Worm (Caenorhabditis elegans): Measurements from ENCODE around the gene K03B4.8.

The K03B4.8 gene

ce11 chrV:4689234-4689633 lies 14.8 kb upstream of the K03B4.8 start, which contains the start of gene K03B4.1 (continued):
- TF ChIP-seq nhr-237 (tag; optimal IDR thresholded peaks at IDR 0.05) (no peak), nhr-25 (tag; optimal IDR thresholded peaks at IDR 0.05; ENCODE audit: borderline replicate concordance, insufficient read depth) (no peak), ZK337.2 (GFP tag; IDR thresholded peaks at IDR 0.05) (no peak), hlh-30 (tag; optimal IDR thresholded peaks at IDR 0.05; ENCODE audit: insufficient read depth) (no peak), saeg-2 (GFP tag; IDR thresholded peaks at IDR 0.05) (0 out of 2 replicates have a peak, but pooled peaks have one; percentile 30), F44E2.7 (GFP tag; IDR thresholded peaks at IDR 0.05) (no peak), hmg-1.1 (GFP tag; IDR thresholded peaks at IDR 0.05) (no peak), aly-2 (tag; optimal IDR thresholded peaks at IDR 0.05) (no peak), gei-8 (GFP tag; optimal IDR thresholded peaks at IDR 0.05) (no peak), zip-11 (GFP tag; IDR thresholded peaks at IDR 0.05) (no peak), ztf-11 (tag; optimal IDR thresholded peaks at IDR 0.05) (no peak), arid-1 (GFP tag; conservative IDR thresholded peaks at IDR 0.05) (no peak), nhr-102 (tag; optimal IDR thresholded peaks at IDR 0.05) (peak; percentile 11)

- no peak for TF ChIP-seq ceh-44 (GFP tag; IDR thresholded peaks at IDR 0.05)
- peak; percentile 66; the same call in 1 of the 2 replicates for TF ChIP-seq Y48G9A.11 (GFP tag; IDR thresholded peaks at IDR 0.05)
- TF ChIP-seq tra-1 (GFP tag; IDR thresholded peaks at IDR 0.05) = no peak
- TF ChIP-seq zfp-2 (tag; optimal IDR thresholded peaks at IDR 0.05) = no peak
- TF ChIP-seq F44E2.7 (GFP tag; IDR thresholded peaks at IDR 0.05) = no peak
- TF ChIP-seq gei-8 (GFP tag; optimal IDR thresholded peaks at IDR 0.05) = no peak
- 0 out of 2 replicates have a peak, but pooled peaks have one; percentile 21 for TF ChIP-seq T26A8.4 (GFP tag; IDR thresholded peaks at IDR 0.05)
- no peak for TF ChIP-seq nhr-77 (tag; optimal IDR thresholded peaks at IDR 0.05)
- no peak for TF ChIP-seq fos-1 (tag; optimal IDR thresholded peaks at IDR 0.05)
- no peak for TF ChIP-seq nhr-25 (tag; optimal IDR thresholded peaks at IDR 0.05; ENCODE audit: borderline replicate concordance, insufficient read depth)
- TF ChIP-seq ceh-62 (tag; optimal IDR thresholded peaks at IDR 0.05) = no peak
- TF ChIP-seq nhr-41 (GFP tag; IDR thresholded peaks at IDR 0.05) = no peak
- TF ChIP-seq R02D3.7 (tag; optimal IDR thresholded peaks at IDR 0.05) = no peak
- no peak for TF ChIP-seq ZK337.2 (GFP tag; IDR thresholded peaks at IDR 0.05)
- TF ChIP-seq F49E8.2 (tag; optimal IDR thresholded peaks at IDR 0.05; ENCODE audit: borderline replicate concordance) = no peak
- no peak for TF ChIP-seq lir-3 (tag; optimal IDR thresholded peaks at IDR 0.05)
- TF ChIP-seq daf-16 (GFP tag; optimal IDR thresholded peaks at IDR 0.05) = no peak
- TF ChIP-seq daf-16 (tag; optimal IDR thresholded peaks at IDR 0.05) = peak; percentile 19
- no peak for TF ChIP-seq F37D6.2 (tag; optimal IDR thresholded peaks at IDR 0.05)
- no peak for TF ChIP-seq lin-29 (GFP tag; IDR thresholded peaks at IDR 0.05)
- no peak for TF ChIP-seq hif-1 (tag; optimal IDR thresholded peaks at IDR 0.05)
- no peak for TF ChIP-seq vab-7 (GFP tag; IDR thresholded peaks at IDR 0.05)
- no peak for TF ChIP-seq skn-1 (tag; optimal IDR thresholded peaks at IDR 0.05)
- 0 out of 2 replicates have a peak, but pooled peaks have one; percentile 33 for TF ChIP-seq egl-43 (GFP tag; IDR thresholded peaks at IDR 0.05)
- TF ChIP-seq egl-27 (tag; optimal IDR thresholded peaks at IDR 0.05) = no peak
- TF ChIP-seq ztf-11 (tag; optimal IDR thresholded peaks at IDR 0.05) = no peak
- TF ChIP-seq F26F4.8 (GFP tag; conservative IDR thresholded peaks at IDR 0.05) = 0 out of 2 replicates have a peak, but pooled peaks have one; percentile 26
- no peak for TF ChIP-seq zfp-3 (GFP tag; conservative IDR thresholded peaks at IDR 0.05)
- peak; percentile 86 for TF ChIP-seq set-16 (GFP tag; IDR thresholded peaks at IDR 0.05)
- TF ChIP-seq dmd-6 (GFP tag; IDR thresholded peaks at IDR 0.05) = no peak
- TF ChIP-seq aha-1 (tag) = peak; percentile 94
- no peak for TF ChIP-seq dve-1 (tag; optimal IDR thresholded peaks at IDR 0.05; ENCODE audit: insufficient read depth)
- TF ChIP-seq spr-1 (tag; optimal IDR thresholded peaks at IDR 0.05) = no peak
- peak; percentile 5 for TF ChIP-seq ama-1 (optimal IDR thresholded peaks at IDR 0.05)
- TF ChIP-seq madf-5 (GFP tag; IDR thresholded peaks at IDR 0.05) = no peak
- 0 out of 2 replicates have a peak, but pooled peaks have one; percentile 48 for TF ChIP-seq D1046.2 (GFP tag; IDR thresholded peaks at IDR 0.05)
- no peak for TF ChIP-seq duxl-1 (tag; optimal IDR thresholded peaks at IDR 0.05; ENCODE audit: poor library complexity)
- TF ChIP-seq arid-1 (GFP tag; conservative IDR thresholded peaks at IDR 0.05) = no peak
- no peak for TF ChIP-seq saeg-2 (GFP tag; IDR thresholded peaks at IDR 0.05)
- no peak for TF ChIP-seq hlh-11 (tag; optimal IDR thresholded peaks at IDR 0.05)
- TF ChIP-seq lim-7 (GFP tag; IDR thresholded peaks at IDR 0.05) = peak; percentile 55
- no peak for TF ChIP-seq ZK546.5 (tag; optimal IDR thresholded peaks at IDR 0.05)
- no peak for TF ChIP-seq hmg-1.1 (GFP tag; IDR thresholded peaks at IDR 0.05)
Measured at ce11 chrV:4687944-4688505, 13.6 kb upstream of the K03B4.8 start, which contains the start of gene K03B4.2. TSS of gene K03B4.2 (plus strand) at chrV:4687994.

Measured in whole organism, L4 larva.